Worm (Caenorhabditis elegans): ENCODE results near the gene micu-1.

micu-1 gene

ce11 chrIV:13309636-13310035 lies 11.9 kb downstream of the micu-1 start:
- no peak for TF ChIP-seq ets-7 (tag; optimal IDR thresholded peaks at IDR 0.05)
- no peak for TF ChIP-seq hmbx-1 (tag; optimal IDR thresholded peaks at IDR 0.05)
- TF ChIP-seq tra-4 (tag; optimal IDR thresholded peaks at IDR 0.05) = no peak
- TF ChIP-seq ama-1 (optimal IDR thresholded peaks at IDR 0.05) = no peak
- no peak for TF ChIP-seq hmg-4 (GFP tag; optimal IDR thresholded peaks at IDR 0.05)
- no peak for TF ChIP-seq tbx-11 (GFP tag; IDR thresholded peaks at IDR 0.05)
- TF ChIP-seq sea-1 (GFP tag; conservative IDR thresholded peaks at IDR 0.05) = no peak
- TF ChIP-seq ceh-13 (GFP tag; optimal IDR thresholded peaks at IDR 0.05) = no peak
- no peak for TF ChIP-seq scrt-1 (GFP tag; IDR thresholded peaks at IDR 0.05)
- TF ChIP-seq aly-1 (tag; optimal IDR thresholded peaks at IDR 0.05) = no peak
- no peak for TF ChIP-seq B0310.2 (tag; optimal IDR thresholded peaks at IDR 0.05)
- no peak for TF ChIP-seq hnd-1 (tag; optimal IDR thresholded peaks at IDR 0.05)

ce11 chrIV:13311331-13312034 lies 13.8 kb downstream of the micu-1 start:
- TF ChIP-seq F13C5.2 (tag; optimal IDR thresholded peaks at IDR 0.05) (no peak), tbx-37 (GFP tag; conservative IDR thresholded peaks at IDR 0.05) (no peak), scrt-1 (GFP tag; IDR thresholded peaks at IDR 0.05) (no peak), tbx-11 (GFP tag; IDR thresholded peaks at IDR 0.05) (no peak), B0310.2 (tag; optimal IDR thresholded peaks at IDR 0.05) (no peak), hnd-1 (tag; optimal IDR thresholded peaks at IDR 0.05) (no peak), ceh-36 (tag; optimal IDR thresholded peaks at IDR 0.05) (no peak), pes-1 (GFP tag; IDR thresholded peaks at IDR 0.05) (no peak), sea-1 (GFP tag; conservative IDR thresholded peaks at IDR 0.05) (no peak), flt-1 (GFP tag; IDR thresholded peaks at IDR 0.05) (no peak), tra-4 (tag; optimal IDR thresholded peaks at IDR 0.05) (no peak), ceh-13 (GFP tag; optimal IDR thresholded peaks at IDR 0.05) (no peak)

ce11 chrIV:13313156-13313555 lies 15.4 kb downstream of the micu-1 start:
- TF ChIP-seq aly-1 (tag; optimal IDR thresholded peaks at IDR 0.05) (no peak), ama-1 (optimal IDR thresholded peaks at IDR 0.05) (no peak), F13C5.2 (tag; optimal IDR thresholded peaks at IDR 0.05) (no peak), scrt-1 (GFP tag; IDR thresholded peaks at IDR 0.05) (no peak), ceh-36 (tag; optimal IDR thresholded peaks at IDR 0.05) (no peak)

- no peak for TF ChIP-seq ets-7 (tag; optimal IDR thresholded peaks at IDR 0.05)
- no peak for TF ChIP-seq B0310.2 (tag; optimal IDR thresholded peaks at IDR 0.05)
- TF ChIP-seq tbx-11 (GFP tag; IDR thresholded peaks at IDR 0.05) = no peak
These were observed 16.5 kb downstream of the micu-1 start for ce11 chrIV:13314181-13314580.

- TF ChIP-seq tbx-37 (GFP tag; conservative IDR thresholded peaks at IDR 0.05) (no peak), ceh-13 (GFP tag; optimal IDR thresholded peaks at IDR 0.05) (no peak), aly-1 (tag; optimal IDR thresholded peaks at IDR 0.05) (no peak)
These were observed 17.6 kb downstream of the micu-1 start, which contains the start of gene fat-1 for ce11 chrIV:13315344-13315743. TSS of gene fat-1 (plus strand) at chrIV:13315644.

- no peak for TF ChIP-seq hmg-4 (GFP tag; optimal IDR thresholded peaks at IDR 0.05)
- no peak for TF ChIP-seq pes-1 (GFP tag; IDR thresholded peaks at IDR 0.05)
- TF ChIP-seq sea-1 (GFP tag; conservative IDR thresholded peaks at IDR 0.05) = no peak
- no peak for TF ChIP-seq tbx-37 (GFP tag; conservative IDR thresholded peaks at IDR 0.05)
- no peak for TF ChIP-seq hnd-1 (tag; optimal IDR thresholded peaks at IDR 0.05)
- TF ChIP-seq ceh-13 (GFP tag; optimal IDR thresholded peaks at IDR 0.05) = no peak
These were observed 21.0 kb downstream of the micu-1 start for ce11 chrIV:13318773-13319172.

ce11 chrIV:13319886-13320650 lies 22.3 kb downstream of the micu-1 start:
- TF ChIP-seq B0310.2 (tag; optimal IDR thresholded peaks at IDR 0.05) (no peak), tbx-37 (GFP tag; conservative IDR thresholded peaks at IDR 0.05) (no peak), aly-1 (tag; optimal IDR thresholded peaks at IDR 0.05) (no peak), hmg-4 (GFP tag; optimal IDR thresholded peaks at IDR 0.05) (no peak), sea-1 (GFP tag; conservative IDR thresholded peaks at IDR 0.05) (no peak), tra-4 (tag; optimal IDR thresholded peaks at IDR 0.05) (no peak), hmbx-1 (tag; optimal IDR thresholded peaks at IDR 0.05) (no peak), tbx-11 (GFP tag; IDR thresholded peaks at IDR 0.05) (no peak)

- TF ChIP-seq flt-1 (GFP tag; IDR thresholded peaks at IDR 0.05) (no peak), ama-1 (optimal IDR thresholded peaks at IDR 0.05) (no peak), hmbx-1 (tag; optimal IDR thresholded peaks at IDR 0.05) (no peak), aly-1 (tag; optimal IDR thresholded peaks at IDR 0.05) (no peak), sea-1 (GFP tag; conservative IDR thresholded peaks at IDR 0.05) (no peak), hmg-4 (GFP tag; optimal IDR thresholded peaks at IDR 0.05) (no peak), tbx-37 (GFP tag; conservative IDR thresholded peaks at IDR 0.05) (no peak), F13C5.2 (tag; optimal IDR thresholded peaks at IDR 0.05) (no peak), pes-1 (GFP tag; IDR thresholded peaks at IDR 0.05) (no peak), tra-4 (tag; optimal IDR thresholded peaks at IDR 0.05) (no peak), tbx-11 (GFP tag; IDR thresholded peaks at IDR 0.05) (no peak), ets-7 (tag; optimal IDR thresholded peaks at IDR 0.05) (no peak), ceh-13 (GFP tag; optimal IDR thresholded peaks at IDR 0.05) (no peak), B0310.2 (tag; optimal IDR thresholded peaks at IDR 0.05) (no peak), scrt-1 (GFP tag; IDR thresholded peaks at IDR 0.05) (no peak), hnd-1 (tag; optimal IDR thresholded peaks at IDR 0.05) (no peak)
These were observed 24.7 kb downstream of the micu-1 start for ce11 chrIV:13322429-13322828.

Measured in whole organism, early embryonic.